Worm (Caenorhabditis elegans): ENCODE data around the gene C27D8.1.
"Not testable (repeated sequence)": the region's sequence is repeated elsewhere in the genome, so short reads cannot be mapped to it uniquely, and the experiment has no call there.

DNA sequence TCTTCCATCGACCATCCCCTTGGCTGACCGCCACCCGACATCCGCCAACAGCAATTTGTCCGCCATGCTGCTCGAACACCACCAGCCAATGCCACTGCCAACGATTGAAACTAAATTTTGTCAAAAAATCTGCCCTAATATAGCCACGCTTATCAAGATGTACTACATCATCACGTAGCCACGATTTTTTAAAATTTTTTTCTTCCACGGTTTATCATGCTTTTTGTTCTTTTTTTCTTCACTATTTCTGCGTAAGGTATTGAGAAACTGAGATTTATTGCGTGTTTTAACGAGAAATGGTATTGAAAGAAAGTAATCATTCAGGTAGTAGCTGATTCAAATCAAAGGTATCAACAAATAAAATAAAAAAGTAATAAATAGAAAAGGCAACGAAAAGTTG, 40.5 kb upstream of the C27D8.1 start, which contains the start of gene T23B5.6:
- TF ChIP-seq nhr-67 (tag; optimal IDR thresholded peaks at IDR 0.05); zag-1 (tag; optimal IDR thresholded peaks at IDR 0.05); nhr-11 (tag; optimal IDR thresholded peaks at IDR 0.05); R02D3.7 (tag; optimal IDR thresholded peaks at IDR 0.05); nhr-77 (tag; optimal IDR thresholded peaks at IDR 0.05); pqm-1 (tag; optimal IDR thresholded peaks at IDR 0.05); ama-1 (optimal IDR thresholded peaks at IDR 0.05); nhr-76 (tag; optimal IDR thresholded peaks at IDR 0.05); ztf-4 (tag; optimal IDR thresholded peaks at IDR 0.05): not testable (repeated sequence)
